Worm (Caenorhabditis elegans) whole organism, L1 larva: Measurements from ENCODE around the gene vha-1.
A peak's percentile ranks its signal among the peaks of the same experiment; 100 is the strongest.

Experiments
- C16A3.4 ChIP-seq: fragments of 150-350 bp; optimal IDR thresholded peaks from 2 replicates; lab custom pipeline; 2014; ENCODE audit warnings: missing biosample characterization, missing genetic modification characterization
- aha-1 ChIP-seq: fragments of 150-350 bp; optimal IDR thresholded peaks from 2 replicates; lab custom pipeline; 2014; ENCODE audit warnings: missing biosample characterization, missing genetic modification characterization
- alr-1 ChIP-seq: fragments of 200-800 bp; sonication (Bioruptor generic); optimal IDR thresholded peaks from 2 replicates; lab custom pipeline; 2018; ENCODE audit warnings: borderline replicate concordance, mild to moderate bottlenecking, missing genetic modification characterization, missing compliant biosample characterization
- aly-2 ChIP-seq: fragments of 150-350 bp; optimal IDR thresholded peaks from 2 replicates; lab custom pipeline; 2014; ENCODE audit warnings: missing biosample characterization, missing genetic modification characterization
- blmp-1 ChIP-seq: fragments of 150-350 bp; optimal IDR thresholded peaks from 2 replicates; lab custom pipeline; 2014; ENCODE audit warnings: missing biosample characterization, missing genetic modification characterization
- ceh-8 ChIP-seq: fragments of 200-800 bp; sonication (Bioruptor generic); optimal IDR thresholded peaks from 2 replicates; lab custom pipeline; 2018; ENCODE audit warnings: mild to moderate bottlenecking, missing genetic modification characterization, moderate library complexity, missing compliant biosample characterization
- ceh-90 ChIP-seq: sonication (generic microtip); optimal IDR thresholded peaks from 2 replicates; lab custom pipeline; 2016; ENCODE audit warnings: missing genetic modification characterization, missing compliant biosample characterization
- ces-1 ChIP-seq: fragments of 150-350 bp; optimal IDR thresholded peaks from 2 replicates; lab custom pipeline; 2014; ENCODE audit warnings: missing biosample characterization, missing genetic modification reagents, missing genetic modification characterization
- dpl-1 ChIP-seq, 3 experiments: fragments of 150-350 bp in 2 of 3; sonication (generic microtip) in 1 of 3; optimal IDR thresholded peaks; 2 replicates each; lab custom pipeline; 2014 to 2017; ENCODE audit warnings: missing biosample characterization in 3 of 3, missing genetic modification characterization in 3 of 3, missing genetic modification reagents in 3 of 3
- efl-1 ChIP-seq, 4 experiments: fragments of 150-350 bp; optimal IDR thresholded peaks in 3 of 4; peaks in 1 of 4; 1 replicate in 1 of 4; 2 replicates in 3 of 4; lab custom pipeline; 2014; ENCODE audit warnings: missing biosample characterization in 2 of 4, missing genetic modification characterization in 2 of 4, missing genetic modification reagents in 2 of 4
- egl-13 ChIP-seq: sonication (generic microtip); optimal IDR thresholded peaks from 2 replicates; lab custom pipeline; 2016; ENCODE audit warnings: missing genotype, missing genetic modification reagents, missing genetic modification characterization, missing compliant biosample characterization
- egl-27 ChIP-seq, 2 experiments: fragments of 150-350 bp in 1 of 2; sonication (generic microtip); optimal IDR thresholded peaks; 3 replicates each; lab custom pipeline; 2017 to 2018; ENCODE audit warnings: missing biosample characterization in 2 of 2, missing genetic modification characterization in 2 of 2, missing genetic modification reagents in 2 of 2
- elt-2 ChIP-seq: sonication (generic microtip); optimal IDR thresholded peaks from 2 replicates; lab custom pipeline; 2016; ENCODE audit warnings: missing genetic modification characterization, mild to moderate bottlenecking, inconsistent platforms, missing compliant biosample characterization, missing genetic modification reagents
- elt-3 ChIP-seq, 6 experiments: fragments of 150-350 bp in 1 of 6; sonication (generic microtip); optimal IDR thresholded peaks; 2 replicates each; lab custom pipeline; 2017 to 2018; ENCODE audit warnings: missing biosample characterization in 6 of 6, missing genetic modification characterization in 6 of 6, inconsistent platforms in 1 of 6
- ets-5 ChIP-seq: fragments of 200-800 bp; sonication (Bioruptor generic); IDR thresholded peaks from 2 replicates; pipeline ENCODE4 v1.3.6; 2022; ENCODE audit warnings: missing genetic modification characterization, missing compliant biosample characterization
- fkh-10 ChIP-seq: sonication (generic microtip); optimal IDR thresholded peaks from 2 replicates; lab custom pipeline; 2017; ENCODE audit warnings: missing biosample characterization, missing genetic modification reagents, missing genetic modification characterization
- fos-1 ChIP-seq: fragments of 150-350 bp; optimal IDR thresholded peaks from 2 replicates; lab custom pipeline; 2014; ENCODE audit warnings: missing biosample characterization, missing genetic modification characterization
- hlh-17 ChIP-seq: fragments of 200-800 bp; sonication (Bioruptor generic); optimal IDR thresholded peaks from 2 replicates; lab custom pipeline; 2018; ENCODE audit warnings: missing genetic modification characterization, mild to moderate bottlenecking, missing compliant biosample characterization, moderate library complexity, borderline replicate concordance
- jun-1 ChIP-seq: fragments of 150-350 bp; optimal IDR thresholded peaks from 2 replicates; lab custom pipeline; 2014; ENCODE audit warnings: missing biosample characterization, missing genetic modification reagents, missing genetic modification characterization
- lin-13 ChIP-seq: fragments of 150-350 bp; optimal IDR thresholded peaks from 2 replicates; lab custom pipeline; 2014; ENCODE audit warnings: missing biosample characterization, missing genetic modification reagents, missing genetic modification characterization
- lin-14 ChIP-seq: fragments of 200-800 bp; sonication (Bioruptor generic); optimal IDR thresholded peaks from 2 replicates; lab custom pipeline; 2018; ENCODE audit warnings: mild to moderate bottlenecking, missing genetic modification characterization, moderate library complexity, missing compliant biosample characterization
- lin-35 ChIP-seq, 2 experiments: fragments of 150-350 bp; optimal IDR thresholded peaks; 2 replicates each; lab custom pipeline; 2014; ENCODE audit warnings: missing biosample characterization in 2 of 2, missing genetic modification characterization in 2 of 2, missing genetic modification reagents in 2 of 2
- lin-39 ChIP-seq: fragments of 150-350 bp; optimal IDR thresholded peaks from 2 replicates; lab custom pipeline; 2014; ENCODE audit warnings: missing biosample characterization, missing genetic modification reagents, missing genetic modification characterization
- lir-3 ChIP-seq: sonication (generic microtip); optimal IDR thresholded peaks from 2 replicates; lab custom pipeline; 2016; ENCODE audit warnings: mild to moderate bottlenecking, missing genetic modification characterization, moderate library complexity, missing compliant biosample characterization; ENCODE audit not compliant: poor library complexity
- lsy-2 ChIP-seq, 2 experiments: fragments of 150-350 bp; optimal IDR thresholded peaks; 2 replicates each; lab custom pipeline; 2014; ENCODE audit warnings: missing biosample characterization in 2 of 2, missing genetic modification characterization in 2 of 2
- mdl-1 ChIP-seq, 2 experiments: fragments of 150-350 bp; optimal IDR thresholded peaks; 2 replicates each; lab custom pipeline; 2014 to 2017; ENCODE audit warnings: missing biosample characterization in 2 of 2, missing genetic modification characterization in 2 of 2, inconsistent platforms in 1 of 2
- mef-2 ChIP-seq: fragments of 150-350 bp; optimal IDR thresholded peaks from 2 replicates; lab custom pipeline; 2014; ENCODE audit warnings: missing biosample characterization, missing genetic modification characterization
- mep-1 ChIP-seq: fragments of 150-350 bp; optimal IDR thresholded peaks from 2 replicates; lab custom pipeline; 2014; ENCODE audit warnings: missing biosample characterization, missing genetic modification characterization
- nhr-11 ChIP-seq: fragments of 150-350 bp; optimal IDR thresholded peaks from 2 replicates; lab custom pipeline; 2014; ENCODE audit warnings: missing biosample characterization, missing genetic modification characterization
- nhr-12 ChIP-seq: sonication (generic microtip); optimal IDR thresholded peaks from 2 replicates; lab custom pipeline; 2017; ENCODE audit warnings: missing biosample characterization, missing genetic modification characterization
- nhr-19 ChIP-seq: fragments of 200-800 bp; sonication (Bioruptor generic); conservative IDR thresholded peaks from 2 replicates; pipeline ENCODE4 v1.3.6; 2022; ENCODE audit warnings: missing genetic modification characterization, missing compliant biosample characterization
- nhr-28 ChIP-seq: fragments of 150-350 bp; optimal IDR thresholded peaks from 2 replicates; lab custom pipeline; 2014; ENCODE audit warnings: missing biosample characterization, missing genetic modification characterization
- nhr-71 ChIP-seq: sonication (generic microtip); optimal IDR thresholded peaks from 2 replicates; lab custom pipeline; 2016; ENCODE audit warnings: mild to moderate bottlenecking, missing genetic modification characterization, moderate library complexity, missing compliant biosample characterization
- nhr-76 ChIP-seq: sonication (generic microtip); optimal IDR thresholded peaks from 2 replicates; lab custom pipeline; 2017; ENCODE audit warnings: missing biosample characterization, missing genetic modification characterization
- nhr-77 ChIP-seq: fragments of 150-350 bp; optimal IDR thresholded peaks from 2 replicates; lab custom pipeline; 2014; ENCODE audit warnings: missing biosample characterization, missing genetic modification characterization
- nhr-84 ChIP-seq: sonication (generic microtip); optimal IDR thresholded peaks from 2 replicates; lab custom pipeline; 2017; ENCODE audit warnings: missing biosample characterization, missing genetic modification characterization
- nhr-85 ChIP-seq: sonication (generic microtip); peaks from one replicate; lab custom pipeline; 2016; ENCODE audit warnings: missing genetic modification characterization, inconsistent platforms, missing compliant biosample characterization
- pqm-1 ChIP-seq: sonication (generic microtip); optimal IDR thresholded peaks from 3 replicates; lab custom pipeline; 2017; ENCODE audit warnings: missing biosample characterization, missing genetic modification characterization
- rnt-1 ChIP-seq: sonication (generic microtip); optimal IDR thresholded peaks from 2 replicates; lab custom pipeline; 2016; ENCODE audit warnings: mild to moderate bottlenecking, missing genetic modification characterization, moderate library complexity, missing compliant biosample characterization
- skn-1 ChIP-seq: fragments of 150-350 bp; optimal IDR thresholded peaks from 2 replicates; lab custom pipeline; 2014; ENCODE audit warnings: missing biosample characterization, missing genetic modification characterization
- snu-23 ChIP-seq: sonication (generic microtip); optimal IDR thresholded peaks from 2 replicates; lab custom pipeline; 2016; ENCODE audit warnings: missing genetic modification characterization, missing compliant biosample characterization
- sptf-1 ChIP-seq: fragments of 150-350 bp; optimal IDR thresholded peaks from 2 replicates; lab custom pipeline; 2014; ENCODE audit warnings: missing biosample characterization, missing genetic modification characterization
- sup-37 ChIP-seq: fragments of 200-800 bp; sonication (Bioruptor generic); optimal IDR thresholded peaks from 2 replicates; lab custom pipeline; 2018; ENCODE audit warnings: mild to moderate bottlenecking, missing genetic modification characterization, missing compliant biosample characterization
- swsn-7 ChIP-seq: sonication (generic microtip); optimal IDR thresholded peaks from 2 replicates; lab custom pipeline; 2016; ENCODE audit warnings: missing genetic modification characterization, missing compliant biosample characterization
- tbx-2 ChIP-seq: sonication (generic microtip); optimal IDR thresholded peaks from 2 replicates; lab custom pipeline; 2016; ENCODE audit warnings: missing genetic modification characterization, missing compliant biosample characterization
- tlp-1 ChIP-seq: fragments of 150-350 bp; optimal IDR thresholded peaks from 2 replicates; lab custom pipeline; 2014; ENCODE audit warnings: missing biosample characterization, missing genetic modification characterization
- unc-130 ChIP-seq: fragments of 150-350 bp; optimal IDR thresholded peaks from 2 replicates; lab custom pipeline; 2017; ENCODE audit warnings: missing biosample characterization, missing genetic modification characterization, inconsistent platforms
- unc-30 ChIP-seq: sonication (generic microtip); optimal IDR thresholded peaks from 2 replicates; lab custom pipeline; 2017; ENCODE audit warnings: missing biosample characterization, missing genetic modification characterization
- unc-86 ChIP-seq: sonication (generic microtip); optimal IDR thresholded peaks from 2 replicates; lab custom pipeline; 2016; ENCODE audit warnings: missing genetic modification characterization, missing compliant biosample characterization
- vab-15 ChIP-seq: sonication (generic microtip); optimal IDR thresholded peaks from 2 replicates; lab custom pipeline; 2017; ENCODE audit warnings: missing genotype, mild to moderate bottlenecking, missing genetic modification characterization, missing compliant biosample characterization
- xbp-1 ChIP-seq: sonication (generic microtip); optimal IDR thresholded peaks from 2 replicates; lab custom pipeline; 2016; ENCODE audit warnings: missing genetic modification characterization, missing compliant biosample characterization
- zag-1 ChIP-seq: fragments of 150-350 bp; optimal IDR thresholded peaks from 2 replicates; lab custom pipeline; 2014; ENCODE audit warnings: missing biosample characterization, missing genetic modification characterization
- zip-4 ChIP-seq: fragments of 200-800 bp; sonication (Bioruptor generic); optimal IDR thresholded peaks from 2 replicates; lab custom pipeline; 2018; ENCODE audit warnings: mild to moderate bottlenecking, missing genetic modification characterization, moderate library complexity, missing compliant biosample characterization

Gene vha-1

ce11 chrIII:9765465-9765900 is 15.6 kb upstream of the vha-1 start (continued):
- peak; percentile 96 for TF ChIP-seq aly-2
- peak; percentile 89 for TF ChIP-seq lir-3 (tag; lab: Kevin White, UChicago)
- TF ChIP-seq mef-2 (tag; lab: Kevin White, UChicago): peak; percentile 86
- TF ChIP-seq nhr-85 (tag; lab: Kevin White, UChicago): peak; percentile 99
- peak; percentile 96 for TF ChIP-seq unc-130 (tag; lab: Kevin White, UChicago)
- TF ChIP-seq nhr-19 (GFP tag; lab: Robert Waterston, UW): peak; percentile 98
- TF ChIP-seq lin-35 (GFP tag; optimal IDR thresholded peaks at IDR 0.05; lab: Kevin White, UChicago): peak; percentile 90 to 92
- TF ChIP-seq pqm-1: no peak
- peak; percentile 84 for TF ChIP-seq lin-39 (tag; lab: Kevin White, UChicago)
- TF ChIP-seq C16A3.4 (tag; lab: Kevin White, UChicago): peak; percentile 98
- TF ChIP-seq nhr-71 (tag; lab: Kevin White, UChicago): peak; percentile 100
- peak; percentile 99 for TF ChIP-seq tbx-2 (tag; lab: Kevin White, UChicago)
- peak; percentile 95 for TF ChIP-seq elt-2
- no peak for TF ChIP-seq nhr-84 (tag; lab: Kevin White, UChicago)
- peak; percentile 89 for TF ChIP-seq nhr-11
- peak; percentile 95 for TF ChIP-seq zip-4 (GFP tag; lab: Kevin White, UChicago)
- no peak for TF ChIP-seq nhr-76
- peak; percentile 98 for TF ChIP-seq jun-1 (tag; lab: Kevin White, UChicago)
- peak; percentile 99 for TF ChIP-seq swsn-7
- TF ChIP-seq xbp-1: peak; percentile 97
- peak; percentile 86 for TF ChIP-seq vab-15
- TF ChIP-seq lin-14 (GFP tag; lab: Kevin White, UChicago): peak; percentile 100
- no peak for TF ChIP-seq unc-30 (tag; lab: Kevin White, UChicago)
- TF ChIP-seq sup-37 (GFP tag; lab: Kevin White, UChicago): peak; percentile 95
- TF ChIP-seq dpl-1 (GFP tag; optimal IDR thresholded peaks at IDR 0.05; lab: Kevin White, UChicago): peak; percentile 77 to 86 (median 85)
- TF ChIP-seq blmp-1 (tag; lab: Kevin White, UChicago): no peak
- peak; percentile 92 to 96 for TF ChIP-seq efl-1 (optimal IDR thresholded peaks at IDR 0.05; lab: Kevin White, UChicago)
- peak; percentile 81 to 99 for TF ChIP-seq efl-1 (GFP tag; optimal IDR thresholded peaks at IDR 0.05 in 1 of 2; lab: Kevin White, UChicago)
- peak in 1 of 2 experiments; percentile 24 for TF ChIP-seq egl-27 (tag; optimal IDR thresholded peaks at IDR 0.05; lab: Kevin White, UChicago)
- no peak for TF ChIP-seq ces-1 (GFP tag; lab: Kevin White, UChicago)
- peak; percentile 89 for TF ChIP-seq fos-1 (tag; lab: Kevin White, UChicago)
- peak; percentile 95 for TF ChIP-seq nhr-77
- TF ChIP-seq ets-5 (GFP tag; lab: Robert Waterston, UW): no peak
- TF ChIP-seq alr-1 (tag; lab: Kevin White, UChicago): no peak
- no peak for TF ChIP-seq nhr-28
- no peak for TF ChIP-seq sptf-1
- peak; percentile 68 for TF ChIP-seq aha-1
- peak in 5 of 6 experiments; percentile 38 to 93 (median 75) for TF ChIP-seq elt-3 (tag; optimal IDR thresholded peaks at IDR 0.05; lab: Kevin White, UChicago)
- TF ChIP-seq skn-1 (tag; lab: Kevin White, UChicago): peak; percentile 95
- TF ChIP-seq snu-23: peak; percentile 99
- peak; percentile 69 for TF ChIP-seq nhr-12 (tag; lab: Kevin White, UChicago)
- peak; percentile 99 for TF ChIP-seq unc-86 (tag; lab: Kevin White, UChicago)
- peak; percentile 94 for TF ChIP-seq fkh-10 (GFP tag; lab: Kevin White, UChicago)
- TF ChIP-seq ceh-90: peak; percentile 22
- TF ChIP-seq egl-13 (tag; lab: Kevin White, UChicago): peak; percentile 97
- no peak for TF ChIP-seq tlp-1 (tag; lab: Kevin White, UChicago)
- TF ChIP-seq mdl-1 (tag; optimal IDR thresholded peaks at IDR 0.05; lab: Kevin White, UChicago): peak; percentile 77 to 99
- peak; percentile 98 for TF ChIP-seq mep-1
- TF ChIP-seq zag-1 (tag; lab: Kevin White, UChicago): peak; percentile 85
- peak; percentile 96 for TF ChIP-seq lin-13 (GFP tag; lab: Kevin White, UChicago)
- no peak for TF ChIP-seq hlh-17 (GFP tag; lab: Kevin White, UChicago)
- TF ChIP-seq rnt-1 (tag; lab: Kevin White, UChicago): peak; percentile 98
- peak; percentile 96 for TF ChIP-seq ceh-8
- peak; percentile 100 for TF ChIP-seq lsy-2 (tag; optimal IDR thresholded peaks at IDR 0.05; lab: Kevin White, UChicago)
